Worm (Caenorhabditis elegans): Measurements from ENCODE around the gene flp-16.

DNA sequence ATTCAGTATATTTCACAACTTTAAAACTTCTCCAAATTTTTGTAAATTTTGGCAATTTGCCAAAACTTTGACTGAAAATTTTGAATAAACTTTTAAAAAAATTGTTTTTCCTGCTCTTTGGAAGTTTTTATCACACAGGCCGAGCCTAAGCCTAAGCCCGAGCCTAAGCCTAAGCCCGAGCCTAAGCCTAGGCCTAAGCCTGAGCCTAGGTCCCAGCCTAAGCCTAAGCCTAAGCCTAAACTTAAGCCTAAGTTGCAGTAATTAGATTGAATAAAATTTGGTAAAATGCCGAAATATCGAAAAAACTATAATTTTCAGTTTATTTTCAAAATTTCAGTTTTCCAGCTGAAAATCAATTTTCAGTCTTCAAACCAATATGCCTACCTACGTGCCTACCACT lies 48.4 kb downstream of the flp-16 start:
- TF ChIP-seq blmp-1 (tag; optimal IDR thresholded peaks at IDR 0.05): no peak
- TF ChIP-seq nhr-237 (tag; optimal IDR thresholded peaks at IDR 0.05): no peak
- no peak for TF ChIP-seq nhr-77 (tag; optimal IDR thresholded peaks at IDR 0.05)
- TF ChIP-seq elt-3 (tag; optimal IDR thresholded peaks at IDR 0.05): no peak
- no peak for TF ChIP-seq lin-14 (GFP tag; optimal IDR thresholded peaks at IDR 0.05)
- TF ChIP-seq sptf-1 (tag; optimal IDR thresholded peaks at IDR 0.05): no peak
- no peak for TF ChIP-seq mef-2 (tag; optimal IDR thresholded peaks at IDR 0.05)
- TF ChIP-seq fos-1 (tag; optimal IDR thresholded peaks at IDR 0.05): no peak
- no peak for TF ChIP-seq nhr-28 (tag; optimal IDR thresholded peaks at IDR 0.05)
- TF ChIP-seq ama-1 (optimal IDR thresholded peaks at IDR 0.05): no peak
- TF ChIP-seq nhr-84 (tag; optimal IDR thresholded peaks at IDR 0.05): no peak
- no peak for TF ChIP-seq lin-39 (tag; optimal IDR thresholded peaks at IDR 0.05)

All from whole organism, L1 larva.